Fruit fly (Drosophila melanogaster) whole organism, embryonic: ENCODE data around the gene stg.
A peak's percentile ranks its signal among the peaks of the same experiment; 100 is the strongest.

Source experiments
- Bgb ChIP-seq: fragments of 200-800 bp; sonication (Bioruptor generic); IDR thresholded peaks from 2 replicates; pipeline ENCODE4 v1.3.6; 2022; ENCODE audit warnings: missing biosample characterization, missing genetic modification characterization; ENCODE audit not compliant: partially characterized antibody
- CG11247 ChIP-seq: fragments of 200-800 bp; sonication (Bioruptor generic); IDR thresholded peaks from 2 replicates; pipeline ENCODE4 v1.3.6; 2022; ENCODE audit warnings: missing biosample characterization, missing genetic modification characterization
- CG11504 ChIP-seq: fragments of 200-800 bp; sonication (Bioruptor generic); optimal IDR thresholded peaks from 3 replicates; lab custom pipeline; 2019; ENCODE audit warnings: missing biosample characterization, mild to moderate bottlenecking, missing genetic modification characterization, moderate library complexity
- CG11695 ChIP-seq: fragments of 200-800 bp; sonication (Bioruptor generic); IDR thresholded peaks from 3 replicates; pipeline ENCODE4 v1.3.6; 2022; ENCODE audit warnings: missing biosample characterization, missing genetic modification characterization
- CG1529 ChIP-seq: fragments of 200-800 bp; sonication (Bioruptor generic); optimal IDR thresholded peaks from 3 replicates; lab custom pipeline; 2018; ENCODE audit warnings: missing biosample characterization, missing genetic modification characterization
- CG15479 ChIP-seq: fragments of 200-800 bp; sonication (Bioruptor generic); optimal IDR thresholded peaks from 3 replicates; lab custom pipeline; 2019; ENCODE audit warnings: missing biosample characterization, mild to moderate bottlenecking, missing genetic modification characterization, moderate library complexity
- CG1603 ChIP-seq: fragments of 200-800 bp; sonication (Bioruptor generic); optimal IDR thresholded peaks from 2 replicates; lab custom pipeline; 2019; ENCODE audit warnings: missing biosample characterization, mild to moderate bottlenecking, missing genetic modification characterization, moderate library complexity
- CG17328 ChIP-seq: fragments of 200-800 bp; sonication (Bioruptor generic); IDR thresholded peaks from 2 replicates; pipeline ENCODE4 v1.3.6; 2022; ENCODE audit warnings: missing biosample characterization, missing genetic modification characterization
- CG17802 ChIP-seq: fragments of 200-800 bp; sonication (Bioruptor generic); optimal IDR thresholded peaks from 2 replicates; lab custom pipeline; 2018; ENCODE audit warnings: missing biosample characterization, mild to moderate bottlenecking, missing genetic modification characterization, moderate library complexity
- CG34376 ChIP-seq: fragments of 200-800 bp; sonication (Bioruptor generic); optimal IDR thresholded peaks from 2 replicates; lab custom pipeline; 2018; ENCODE audit warnings: missing biosample characterization, mild to moderate bottlenecking, missing genetic modification characterization
- CG43689 ChIP-seq: fragments of 200-800 bp; sonication (Bioruptor generic); IDR thresholded peaks from 2 replicates; pipeline ENCODE4 v1.3.6; 2022; ENCODE audit warnings: missing biosample characterization, missing genetic modification characterization
- CG6175 ChIP-seq: fragments of 200-800 bp; sonication (Bioruptor generic); IDR thresholded peaks from 3 replicates; pipeline ENCODE4 v1.3.6; 2022; ENCODE audit warnings: missing biosample characterization, missing genetic modification characterization
- CG8290 ChIP-seq, 3 experiments: fragments of 200-800 bp; sonication (Bioruptor generic); optimal IDR thresholded peaks; 2 replicates each; lab custom pipeline; 2016 to 2019; ENCODE audit warnings: missing biosample characterization in 3 of 3, missing genetic modification characterization in 3 of 3, mild to moderate bottlenecking in 2 of 3, moderate library complexity in 1 of 3
- CG9215 ChIP-seq: fragments of 200-800 bp; sonication (Bioruptor generic); IDR thresholded peaks from 2 replicates; pipeline ENCODE4 v1.3.6; 2022; ENCODE audit warnings: missing biosample characterization, missing genetic modification characterization
- Chrac-16 ChIP-seq: fragments of 200-800 bp; sonication (Bioruptor generic); optimal IDR thresholded peaks from 3 replicates; lab custom pipeline; 2016; ENCODE audit warnings: missing biosample characterization, missing genetic modification characterization
- Doc2 ChIP-seq: fragments of 200-800 bp; sonication (Bioruptor generic); IDR thresholded peaks from 2 replicates; pipeline ENCODE4 v1.3.6; 2022; ENCODE audit warnings: missing biosample characterization, missing genetic modification characterization
- Dp ChIP-seq: fragments of 200-800 bp; sonication (Bioruptor generic); optimal IDR thresholded peaks from 2 replicates; lab custom pipeline; 2018; ENCODE audit warnings: missing biosample characterization, mild to moderate bottlenecking, missing genetic modification characterization, moderate library complexity
- ERR ChIP-seq: fragments of 200-800 bp; sonication (Bioruptor generic); optimal IDR thresholded peaks from 2 replicates; lab custom pipeline; 2016; ENCODE audit warnings: missing biosample characterization, missing genetic modification characterization
- Elba2 ChIP-seq: fragments of 200-800 bp; sonication (Bioruptor generic); optimal IDR thresholded peaks from 3 replicates; lab custom pipeline; 2016; ENCODE audit warnings: missing biosample characterization, missing genetic modification characterization
- Gsc ChIP-seq: fragments of 200-800 bp; sonication (Bioruptor generic); IDR thresholded peaks from 2 replicates; pipeline ENCODE4 v1.3.6; 2022; ENCODE audit warnings: missing biosample characterization, missing genetic modification characterization
- H15 ChIP-seq: fragments of 200-800 bp; sonication (Bioruptor generic); IDR thresholded peaks from 3 replicates; pipeline ENCODE4 v1.3.6; 2022; ENCODE audit warnings: missing biosample characterization, missing genetic modification characterization
- HHEX ChIP-seq: fragments of 200-800 bp; sonication (Bioruptor generic); optimal IDR thresholded peaks from 3 replicates; lab custom pipeline; 2017; ENCODE audit warnings: missing biosample characterization, mild to moderate bottlenecking, missing genetic modification characterization, missing genetic modification reagents
- Kr ChIP-seq: fragments of 200-800 bp; sonication (Bioruptor generic); optimal IDR thresholded peaks from 2 replicates; lab custom pipeline; 2017; ENCODE audit warnings: missing biosample characterization, mild to moderate bottlenecking, missing genetic modification characterization
- NFAT ChIP-seq: fragments of 200-800 bp; sonication (Bioruptor generic); IDR thresholded peaks from 2 replicates; pipeline ENCODE4 v1.3.6; 2022; ENCODE audit warnings: missing biosample characterization, missing genetic modification characterization
- NK7.1 ChIP-seq: fragments of 200-800 bp; sonication (Bioruptor generic); optimal IDR thresholded peaks from 3 replicates; lab custom pipeline; 2016; ENCODE audit warnings: missing biosample characterization, missing genetic modification characterization
- Nf-YC ChIP-seq: fragments of 200-800 bp; optimal IDR thresholded peaks from 3 replicates; lab custom pipeline; 2019; ENCODE audit warnings: missing biosample characterization, mild to moderate bottlenecking, missing genetic modification characterization, moderate library complexity
- Scr ChIP-seq: fragments of 200-800 bp; sonication (Bioruptor generic); IDR thresholded peaks from 2 replicates; pipeline ENCODE4 v1.3.6; 2022; ENCODE audit warnings: missing biosample characterization, missing genetic modification characterization; ENCODE audit not compliant: partially characterized antibody
- YL-1 ChIP-seq: fragments of 200-800 bp; sonication (Bioruptor generic); optimal IDR thresholded peaks from 3 replicates; lab custom pipeline; 2017; ENCODE audit warnings: missing biosample characterization, mild to moderate bottlenecking, missing genetic modification characterization
- bigmax ChIP-seq: fragments of 200-800 bp; sonication (Bioruptor generic); optimal IDR thresholded peaks from 2 replicates; lab custom pipeline; 2018; ENCODE audit warnings: missing biosample characterization, mild to moderate bottlenecking, missing genetic modification characterization
- chn ChIP-seq: fragments of 200-800 bp; sonication (Bioruptor generic); optimal IDR thresholded peaks from 2 replicates; lab custom pipeline; 2016; ENCODE audit warnings: missing biosample characterization, missing genetic modification characterization
- emc ChIP-seq: fragments of 200-800 bp; sonication (Bioruptor generic); optimal IDR thresholded peaks from 2 replicates; lab custom pipeline; 2016; ENCODE audit warnings: missing biosample characterization, missing genetic modification characterization
- fu2 ChIP-seq: fragments of 200-800 bp; sonication (Bioruptor generic); optimal IDR thresholded peaks from 2 replicates; lab custom pipeline; 2016; ENCODE audit warnings: missing biosample characterization, missing genetic modification characterization
- grn ChIP-seq: fragments of 200-800 bp; sonication (Bioruptor generic); optimal IDR thresholded peaks from 3 replicates; lab custom pipeline; 2017; ENCODE audit warnings: missing biosample characterization, missing genetic modification characterization
- kay ChIP-seq: fragments of 200-800 bp; sonication (Bioruptor generic); optimal IDR thresholded peaks from 2 replicates; lab custom pipeline; 2016; ENCODE audit warnings: missing biosample characterization, missing genetic modification characterization
- knrl ChIP-seq: fragments of 200-800 bp; sonication (Bioruptor generic); IDR thresholded peaks from 3 replicates; pipeline ENCODE4 v1.3.6; 2022; ENCODE audit warnings: missing biosample characterization, missing genetic modification characterization; ENCODE audit not compliant: partially characterized antibody
- lab ChIP-seq: fragments of 200-800 bp; sonication (Bioruptor generic); optimal IDR thresholded peaks from 3 replicates; lab custom pipeline; 2017; ENCODE audit warnings: missing biosample characterization, missing genetic modification characterization, mild to moderate bottlenecking, moderate library complexity, missing genetic modification reagents
- lbe ChIP-seq: fragments of 200-800 bp; sonication (Bioruptor generic); optimal IDR thresholded peaks from 2 replicates; lab custom pipeline; 2016; ENCODE audit warnings: missing biosample characterization, mild to moderate bottlenecking, missing genetic modification characterization
- maf-S ChIP-seq: fragments of 200-800 bp; sonication (Bioruptor generic); optimal IDR thresholded peaks from 2 replicates; lab custom pipeline; 2016; ENCODE audit warnings: missing biosample characterization, missing genetic modification characterization
- nerfin-1 ChIP-seq: fragments of 200-800 bp; sonication (Bioruptor generic); optimal IDR thresholded peaks from 3 replicates; lab custom pipeline; 2019; ENCODE audit warnings: missing biosample characterization, mild to moderate bottlenecking, missing genetic modification characterization, moderate library complexity
- odd ChIP-seq: fragments of 200-800 bp; sonication (Bioruptor generic); optimal IDR thresholded peaks from 2 replicates; lab custom pipeline; 2017; ENCODE audit warnings: missing biosample characterization, mild to moderate bottlenecking, missing genetic modification characterization
- pfk ChIP-seq: fragments of 200-800 bp; sonication (Bioruptor generic); optimal IDR thresholded peaks from 2 replicates; lab custom pipeline; 2018; ENCODE audit warnings: missing biosample characterization, mild to moderate bottlenecking, missing genetic modification characterization, moderate library complexity
- pros ChIP-seq: fragments of 200-800 bp; sonication (Bioruptor generic); optimal IDR thresholded peaks from 3 replicates; lab custom pipeline; 2019; ENCODE audit warnings: missing biosample characterization, mild to moderate bottlenecking, missing genetic modification characterization, moderate library complexity
- sima ChIP-seq: fragments of 200-800 bp; sonication (Bioruptor generic); optimal IDR thresholded peaks from 2 replicates; lab custom pipeline; 2016; ENCODE audit warnings: missing biosample characterization, missing genetic modification characterization
- so ChIP-seq: fragments of 200-800 bp; sonication (Bioruptor generic); IDR thresholded peaks from 3 replicates; pipeline ENCODE4 v1.3.6; 2022; ENCODE audit warnings: missing biosample characterization, missing genetic modification characterization
- tup ChIP-seq: fragments of 200-800 bp; sonication (Bioruptor generic); optimal IDR thresholded peaks from 2 replicates; lab custom pipeline; 2016; ENCODE audit warnings: missing biosample characterization, mild to moderate bottlenecking, missing genetic modification characterization, moderate library complexity
- twi ChIP-seq: fragments of 200-800 bp; optimal IDR thresholded peaks from 2 replicates; lab custom pipeline; 2019; ENCODE audit warnings: missing biosample characterization, mild to moderate bottlenecking, missing genetic modification characterization, moderate library complexity
- tx ChIP-seq: fragments of 200-800 bp; sonication (Bioruptor generic); optimal IDR thresholded peaks from 2 replicates; lab custom pipeline; 2016; ENCODE audit warnings: missing biosample characterization, missing genetic modification characterization
- wek ChIP-seq: fragments of 200-800 bp; sonication (Bioruptor generic); optimal IDR thresholded peaks from 3 replicates; lab custom pipeline; 2018; ENCODE audit warnings: missing biosample characterization, mild to moderate bottlenecking, missing genetic modification characterization, moderate library complexity
- yki ChIP-seq: fragments of >200 bp; optimal IDR thresholded peaks from 3 replicates; lab custom pipeline; 2018
- zen ChIP-seq: fragments of 200-800 bp; sonication (Bioruptor generic); optimal IDR thresholded peaks from 3 replicates; lab custom pipeline; 2018; ENCODE audit warnings: missing biosample characterization, mild to moderate bottlenecking, missing genetic modification characterization, moderate library complexity

The stg gene

dm6 chr3R:29214982-29215533 lies 40.5 kb downstream of the stg start (continued):
- TF ChIP-seq tup (no peak), sima (no peak), CG11695 (GFP tag; lab: Robert Waterston, UW) (no peak), HHEX (GFP tag; lab: Kevin White, UChicago) (no peak), CG11247 (GFP tag; lab: Robert Waterston, UW) (no peak), CG1529 (GFP tag; lab: Kevin White, UChicago) (no peak), Dp (no peak), yki (lab: Kevin White, UChicago) (peak; percentile 14), CG34376 (peak; percentile 82), tx (no peak), CG43689 (GFP tag; lab: Robert Waterston, UW) (no peak), kay (GFP tag; lab: Kevin White, UChicago) (no peak), Scr (GFP tag; lab: Robert Waterston, UW) (0 out of 2 replicates have a peak, but pooled peaks have one; percentile 23), CG11504 (tag; lab: Kevin White, UChicago) (peak; percentile 74), bigmax (GFP tag; lab: Kevin White, UChicago) (no peak), wek (GFP tag; lab: Kevin White, UChicago) (no peak), NK7.1 (GFP tag; lab: Kevin White, UChicago) (no peak), ERR (GFP tag; lab: Kevin White, UChicago) (no peak), grn (GFP tag; lab: Kevin White, UChicago) (peak; percentile 35), Doc2 (GFP tag; lab: Robert Waterston, UW) (no peak), nerfin-1 (tag; lab: Kevin White, UChicago) (peak; percentile 63), fu2 (GFP tag; lab: Kevin White, UChicago) (no peak), lab (peak; percentile 29), knrl (GFP tag; lab: Robert Waterston, UW) (no peak), Chrac-16 (no peak), maf-S (GFP tag; lab: Kevin White, UChicago) (no peak), YL-1 (peak; percentile 14), Nf-YC (tag; lab: Kevin White, UChicago) (no peak), odd (peak; percentile 8), CG6175 (no peak), so (GFP tag; lab: Robert Waterston, UW) (no peak), CG15479 (GFP tag; lab: Kevin White, UChicago) (peak; percentile 78), Kr (GFP tag; lab: Kevin White, UChicago) (no peak), CG9215 (GFP tag; lab: Robert Waterston, UW) (no peak), pros (GFP tag; lab: Kevin White, UChicago) (peak; percentile 67), H15 (no peak), CG17802 (tag; lab: Kevin White, UChicago) (no peak), zen (tag; lab: Kevin White, UChicago) (peak; percentile 8), lbe (peak; percentile 57), chn (GFP tag; lab: Kevin White, UChicago) (no peak), CG1603 (tag; lab: Kevin White, UChicago) (no peak), NFAT (GFP tag; lab: Robert Waterston, UW) (peak; percentile 66; the same call in 1 of the 2 replicates), Bgb (no peak; the same call in 1 of the 2 replicates), emc (GFP tag; lab: Kevin White, UChicago) (no peak), twi (no peak), CG8290 (GFP tag; optimal IDR thresholded peaks at IDR 0.05; lab: Kevin White, UChicago) (no peak), CG8290 (tag; optimal IDR thresholded peaks at IDR 0.05; lab: Kevin White, UChicago) (peak in 1 of 2 experiments; percentile 22), pfk (peak; percentile 40), Gsc (GFP tag; lab: Robert Waterston, UW) (no peak), CG17328 (GFP tag; lab: Robert Waterston, UW) (0 out of 2 replicates have a peak, but pooled peaks have one; percentile 8), Elba2 (GFP tag; lab: Kevin White, UChicago) (peak; percentile 98)
